Worm (Caenorhabditis elegans) whole organism, late embryonic: ENCODE measurements around the gene twk-34.

Experiments
- ceh-48 ChIP-seq: sonication (generic microtip); optimal IDR thresholded peaks from 2 replicates; lab custom pipeline; 2016; ENCODE audit warnings: missing genetic modification characterization, inconsistent platforms, missing compliant biosample characterization
- elt-4 ChIP-seq: sonication (generic microtip); optimal IDR thresholded peaks from 2 replicates; lab custom pipeline; 2016; ENCODE audit warnings: missing genetic modification characterization, missing compliant biosample characterization
- fkh-10 ChIP-seq: fragments of 150-350 bp; optimal IDR thresholded peaks from 2 replicates; lab custom pipeline; 2014; ENCODE audit warnings: missing biosample characterization, missing genetic modification reagents, missing genetic modification characterization
- sox-4 ChIP-seq: sonication (generic microtip); optimal IDR thresholded peaks from 2 replicates; lab custom pipeline; 2017; ENCODE audit warnings: mild to moderate bottlenecking, missing genetic modification characterization, inconsistent platforms, missing compliant biosample characterization

DNA sequence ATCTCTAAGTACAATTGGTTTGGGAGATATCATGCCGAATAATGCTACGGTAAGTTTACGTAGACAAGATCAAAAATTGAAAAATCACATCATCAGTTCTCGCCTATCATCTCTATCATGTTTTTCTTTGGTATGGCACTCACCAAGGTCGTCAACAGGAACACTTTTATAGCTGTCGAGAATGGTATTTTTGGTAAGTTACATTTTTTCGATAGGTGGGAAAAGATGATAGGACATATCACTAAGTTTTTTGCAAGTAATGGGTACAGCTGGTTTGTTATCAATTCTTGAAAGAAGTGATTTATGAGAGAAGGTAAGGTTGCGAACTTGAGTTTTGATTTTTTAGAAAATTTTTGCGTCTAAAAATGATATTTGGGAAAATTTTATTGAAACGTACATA is 3.2 kb downstream of the twk-34 start:
- TF ChIP-seq fkh-10: no peak
- TF ChIP-seq elt-4 (tag; lab: Kevin White, UChicago): no peak
- TF ChIP-seq ceh-48 (tag; lab: Kevin White, UChicago): no peak
- no peak for TF ChIP-seq sox-4 (tag; lab: Kevin White, UChicago)
